Worm (Caenorhabditis elegans) whole organism, L2 larva: ENCODE results near the gene unk-1.

ENCODE experiments used
- C34F6.9 ChIP-seq: fragments of 150-350 bp; optimal IDR thresholded peaks from 2 replicates; lab custom pipeline; 2014; ENCODE audit warnings: missing biosample characterization, missing genetic modification characterization
- R02D3.7 ChIP-seq: fragments of 150-350 bp; optimal IDR thresholded peaks from 2 replicates; lab custom pipeline; 2014; ENCODE audit warnings: missing biosample characterization, missing genetic modification characterization
- ama-1 ChIP-seq: fragments of 150-350 bp; optimal IDR thresholded peaks from 2 replicates; lab custom pipeline; 2018; ENCODE audit warnings: inconsistent platforms
- blmp-1 ChIP-seq: sonication (generic microtip); optimal IDR thresholded peaks from 2 replicates; lab custom pipeline; 2017; ENCODE audit warnings: missing genetic modification characterization, mild to moderate bottlenecking, missing compliant biosample characterization, antibody characterized with exemption, moderate library complexity; ENCODE audit not compliant: insufficient read depth
- ceh-16 ChIP-seq: fragments of 150-350 bp; optimal IDR thresholded peaks from 2 replicates; lab custom pipeline; 2014; ENCODE audit warnings: missing biosample characterization, missing genetic modification characterization
- ceh-82 ChIP-seq: fragments of 150-350 bp; optimal IDR thresholded peaks from 2 replicates; lab custom pipeline; 2014; ENCODE audit warnings: missing biosample characterization, missing genetic modification characterization
- crh-2 ChIP-seq: sonication (generic microtip); optimal IDR thresholded peaks from 2 replicates; lab custom pipeline; 2017; ENCODE audit warnings: missing biosample characterization, missing genetic modification characterization
- dmd-4 ChIP-seq: sonication (generic microtip); optimal IDR thresholded peaks from 2 replicates; lab custom pipeline; 2017; ENCODE audit warnings: missing biosample characterization, missing genetic modification characterization
- egl-27 ChIP-seq: sonication (generic microtip); optimal IDR thresholded peaks from 3 replicates; lab custom pipeline; 2017; ENCODE audit warnings: missing biosample characterization, missing genetic modification reagents, missing genetic modification characterization
- elt-3 ChIP-seq: sonication (generic microtip); optimal IDR thresholded peaks from 2 replicates; lab custom pipeline; 2017; ENCODE audit warnings: missing biosample characterization, missing genetic modification characterization
- fos-1 ChIP-seq: fragments of 150-350 bp; optimal IDR thresholded peaks from 2 replicates; lab custom pipeline; 2014; ENCODE audit warnings: missing biosample characterization, missing genetic modification characterization
- gmeb-1 ChIP-seq: fragments of 150-350 bp; optimal IDR thresholded peaks from 2 replicates; lab custom pipeline; 2014; ENCODE audit warnings: missing biosample characterization, missing genetic modification characterization
- lin-13 ChIP-seq: fragments of 150-350 bp; optimal IDR thresholded peaks from 2 replicates; lab custom pipeline; 2014; ENCODE audit warnings: missing biosample characterization, missing genetic modification reagents, missing genetic modification characterization
- lin-39 ChIP-seq: fragments of 150-350 bp; optimal IDR thresholded peaks from 2 replicates; lab custom pipeline; 2014; ENCODE audit warnings: missing biosample characterization, missing genetic modification reagents, missing genetic modification characterization
- mab-5 ChIP-seq: fragments of 150-350 bp; optimal IDR thresholded peaks from 2 replicates; lab custom pipeline; 2014; ENCODE audit warnings: missing biosample characterization, missing genetic modification characterization
- mdl-1 ChIP-seq, 2 experiments: fragments of 150-350 bp in 1 of 2; sonication (generic microtip) in 1 of 2; optimal IDR thresholded peaks; 2 replicates each; lab custom pipeline; 2017; ENCODE audit warnings: missing biosample characterization in 2 of 2, missing genetic modification characterization in 2 of 2
- nhr-10 ChIP-seq: sonication (generic microtip); optimal IDR thresholded peaks from 2 replicates; lab custom pipeline; 2017; ENCODE audit warnings: missing biosample characterization, missing genetic modification characterization
- nhr-129 ChIP-seq: fragments of 150-350 bp; optimal IDR thresholded peaks from 2 replicates; lab custom pipeline; 2014; ENCODE audit warnings: missing biosample characterization, missing genetic modification characterization
- nhr-21 ChIP-seq: fragments of 150-350 bp; optimal IDR thresholded peaks from 2 replicates; lab custom pipeline; 2014; ENCODE audit warnings: missing biosample characterization, missing genetic modification characterization
- nhr-23 ChIP-seq: fragments of 150-350 bp; optimal IDR thresholded peaks from 2 replicates; lab custom pipeline; 2014; ENCODE audit warnings: missing biosample characterization, missing genetic modification reagents, missing genetic modification characterization
- nhr-25 ChIP-seq: fragments of 150-350 bp; sonication (generic microtip); optimal IDR thresholded peaks from 3 replicates; lab custom pipeline; 2014; ENCODE audit warnings: missing biosample characterization, missing genetic modification characterization
- nhr-6 ChIP-seq: fragments of 150-350 bp; optimal IDR thresholded peaks from 2 replicates; lab custom pipeline; 2014; ENCODE audit warnings: missing biosample characterization, missing genetic modification characterization
- nhr-77 ChIP-seq: fragments of 150-350 bp; optimal IDR thresholded peaks from 2 replicates; lab custom pipeline; 2014; ENCODE audit warnings: missing biosample characterization, missing genetic modification characterization
- peb-1 ChIP-seq: fragments of 150-350 bp; optimal IDR thresholded peaks from 2 replicates; lab custom pipeline; 2014; ENCODE audit warnings: missing biosample characterization, missing genetic modification characterization
- sem-4 ChIP-seq: fragments of 150-350 bp; optimal IDR thresholded peaks from 2 replicates; lab custom pipeline; 2014; ENCODE audit warnings: missing biosample characterization, missing genetic modification reagents, missing genetic modification characterization
- skn-1 ChIP-seq: sonication (generic microtip); optimal IDR thresholded peaks from 2 replicates; lab custom pipeline; 2017; ENCODE audit warnings: missing biosample characterization, missing genetic modification characterization
- sma-3 ChIP-seq: sonication (generic microtip); optimal IDR thresholded peaks from 2 replicates; lab custom pipeline; 2016; ENCODE audit warnings: missing genetic modification reagents, missing genetic modification characterization, missing compliant biosample characterization
- sma-9 ChIP-seq, 2 experiments: fragments of 150-350 bp in 1 of 2; sonication (generic microtip) in 1 of 2; optimal IDR thresholded peaks; 2 replicates each; lab custom pipeline; 2014 to 2016; ENCODE audit warnings: missing genetic modification characterization in 2 of 2, mild to moderate bottlenecking in 1 of 2, missing biosample characterization in 1 of 2, missing compliant biosample characterization in 1 of 2, missing genetic modification reagents in 1 of 2, moderate library complexity in 1 of 2
- unc-39 ChIP-seq: fragments of 150-350 bp; optimal IDR thresholded peaks from 2 replicates; lab custom pipeline; 2014; ENCODE audit warnings: missing biosample characterization, missing genetic modification characterization
- unc-62 ChIP-seq: fragments of 150-350 bp; optimal IDR thresholded peaks from 2 replicates; lab custom pipeline; 2014; ENCODE audit warnings: missing biosample characterization, missing genetic modification reagents, missing genetic modification characterization
- zag-1 ChIP-seq: fragments of 150-350 bp; optimal IDR thresholded peaks from 2 replicates; lab custom pipeline; 2014; ENCODE audit warnings: missing biosample characterization, missing genetic modification characterization
- ztf-1 ChIP-seq: fragments of 200-800 bp; sonication (Bioruptor generic); conservative IDR thresholded peaks from 2 replicates; pipeline ENCODE4 v1.3.6; 2022; ENCODE audit warnings: missing genetic modification characterization, missing compliant biosample characterization
- ztf-11 ChIP-seq: sonication (generic microtip); optimal IDR thresholded peaks from 2 replicates; lab custom pipeline; 2017; ENCODE audit warnings: missing biosample characterization, missing genetic modification characterization

Gene unk-1

ce11 chrX:8014407-8015003, at the start of gene unk-1:
Gene unk-1 (plus strand): TSS chrX:8014983.
- peak; percentile 13 for TF ChIP-seq crh-2 (tag; lab: Kevin White, UChicago)
- peak; percentile 17 for TF ChIP-seq skn-1 (tag; lab: Kevin White, UChicago)
- no peak for TF ChIP-seq elt-3 (tag; lab: Kevin White, UChicago)
- no peak for TF ChIP-seq mab-5
- no peak for TF ChIP-seq lin-39
- TF ChIP-seq sma-3 (GFP tag; lab: Kevin White, UChicago) = no peak
- TF ChIP-seq fos-1 = peak; percentile 27

- no peak for TF ChIP-seq nhr-10
- TF ChIP-seq ceh-16 (tag; lab: Kevin White, UChicago) = peak; percentile 44
Observed at ce11 chrX:7965449-7965848, 49.3 kb upstream of the unk-1 start.

- TF ChIP-seq C34F6.9 (tag; lab: Kevin White, UChicago) = no peak
- no peak for TF ChIP-seq zag-1
- no peak for TF ChIP-seq egl-27
- no peak for TF ChIP-seq nhr-77 (tag; lab: Kevin White, UChicago)
- no peak for TF ChIP-seq blmp-1 (tag; lab: Kevin White, UChicago)
- no peak for TF ChIP-seq ceh-82 (tag; lab: Kevin White, UChicago)
- no peak for TF ChIP-seq fos-1
- TF ChIP-seq nhr-6 (tag; lab: Kevin White, UChicago) = no peak
- no peak for TF ChIP-seq unc-39
Observed at ce11 chrX:7968537-7968936, 46.2 kb upstream of the unk-1 start.

ce11 chrX:7975741-7976140, 39.0 kb upstream of the unk-1 start:
- no peak for TF ChIP-seq ama-1
- peak; percentile 13 for TF ChIP-seq fos-1

ce11 chrX:7976400-7976799, 38.4 kb upstream of the unk-1 start, which contains the start of gene F45E1.5:
Gene F45E1.5 (plus strand): TSS chrX:7976700.
- TF ChIP-seq sem-4 (tag; lab: Kevin White, UChicago) = no peak
- TF ChIP-seq peb-1 (tag; lab: Kevin White, UChicago) = no peak
- TF ChIP-seq mdl-1 (tag; optimal IDR thresholded peaks at IDR 0.05; lab: Kevin White, UChicago) = no peak
- TF ChIP-seq nhr-129 = no peak
- no peak for TF ChIP-seq lin-13 (GFP tag; lab: Kevin White, UChicago)
- no peak for TF ChIP-seq ztf-1 (GFP tag; lab: Robert Waterston, UW)

ce11 chrX:7977452-7977851, 37.3 kb upstream of the unk-1 start:
- TF ChIP-seq nhr-21 (tag; lab: Kevin White, UChicago) (peak; percentile 33), skn-1 (tag; lab: Kevin White, UChicago) (no peak)

- TF ChIP-seq ceh-82 (tag; lab: Kevin White, UChicago) (no peak), C34F6.9 (tag; lab: Kevin White, UChicago) (peak; percentile 17)
Observed at ce11 chrX:7982047-7982446, 32.7 kb upstream of the unk-1 start, which contains the start of gene his-71. Gene his-71 (minus strand): TSS chrX:7982070.

- TF ChIP-seq ztf-11 (tag; lab: Kevin White, UChicago) (no peak), nhr-129 (no peak), R02D3.7 (tag; lab: Kevin White, UChicago) (no peak), sma-3 (GFP tag; lab: Kevin White, UChicago) (peak; percentile 29)
Observed at ce11 chrX:7984742-7985141, 30.0 kb upstream of the unk-1 start.

- TF ChIP-seq nhr-21 (tag; lab: Kevin White, UChicago) (no peak), lin-13 (GFP tag; lab: Kevin White, UChicago) (no peak), ceh-16 (tag; lab: Kevin White, UChicago) (no peak), egl-27 (no peak), ceh-82 (tag; lab: Kevin White, UChicago) (no peak), crh-2 (tag; lab: Kevin White, UChicago) (peak; percentile 11), unc-62 (no peak), nhr-10 (no peak), nhr-23 (no peak), gmeb-1 (tag; lab: Kevin White, UChicago) (no peak), ztf-1 (GFP tag; lab: Robert Waterston, UW) (no peak), nhr-25 (tag; lab: Kevin White, UChicago) (peak; percentile 22), mdl-1 (tag; optimal IDR thresholded peaks at IDR 0.05; lab: Kevin White, UChicago) (no peak), dmd-4 (tag; lab: Kevin White, UChicago) (no peak), sma-9 (GFP tag; optimal IDR thresholded peaks at IDR 0.05; lab: Kevin White, UChicago) (peak; percentile 58), sma-9 (tag; optimal IDR thresholded peaks at IDR 0.05; lab: Kevin White, UChicago) (no peak), sma-3 (GFP tag; lab: Kevin White, UChicago) (peak; percentile 36)
Observed at ce11 chrX:7985495-7986029, 29.2 kb upstream of the unk-1 start, which contains the start of gene F45E1.4. Gene F45E1.4 (plus strand): TSS chrX:7985979.
